Fruit fly (Drosophila melanogaster) whole organism, embryonic: ENCODE measurements around the gene wus.

Source experiments
- Abd-B ChIP-seq: fragments of 200-800 bp; sonication (Bioruptor generic); optimal IDR thresholded peaks from 2 replicates; lab custom pipeline; 2018; ENCODE audit warnings: missing biosample characterization, mild to moderate bottlenecking, missing genetic modification characterization, moderate library complexity
- Aef1 ChIP-seq: fragments of 200-800 bp; sonication (Bioruptor generic); IDR thresholded peaks from 3 replicates; pipeline ENCODE4 v1.3.6; 2022; ENCODE audit warnings: missing biosample characterization, missing genetic modification characterization
- BEAF-32 ChIP-seq: fragments of 200-800 bp; sonication (Bioruptor generic); optimal IDR thresholded peaks from 3 replicates; lab custom pipeline; 2017; ENCODE audit warnings: missing biosample characterization, missing genetic modification characterization, mild to moderate bottlenecking, moderate library complexity, missing genetic modification reagents
- CG10321 ChIP-seq: fragments of 200-800 bp; sonication (Bioruptor generic); IDR thresholded peaks from 2 replicates; pipeline ENCODE4 v1.3.6; 2022; ENCODE audit warnings: missing biosample characterization, missing genetic modification characterization
- CG10462 ChIP-seq: fragments of 200-800 bp; sonication (Bioruptor generic); optimal IDR thresholded peaks from 2 replicates; lab custom pipeline; 2016; ENCODE audit warnings: missing biosample characterization, missing genetic modification characterization
- CG13123 ChIP-seq: fragments of 200-800 bp; sonication (Bioruptor generic); optimal IDR thresholded peaks from 2 replicates; lab custom pipeline; 2016; ENCODE audit warnings: missing biosample characterization, missing genetic modification characterization
- CG14860 ChIP-seq: fragments of 200-800 bp; sonication (Bioruptor generic); IDR thresholded peaks from 3 replicates; pipeline ENCODE4 v1.3.6; 2022; ENCODE audit warnings: missing biosample characterization, missing genetic modification characterization; ENCODE audit not compliant: partially characterized antibody
- CG15479 ChIP-seq: fragments of 200-800 bp; sonication (Bioruptor generic); optimal IDR thresholded peaks from 3 replicates; lab custom pipeline; 2019; ENCODE audit warnings: missing biosample characterization, mild to moderate bottlenecking, missing genetic modification characterization, moderate library complexity
- CG15696 ChIP-seq: fragments of 200-800 bp; sonication (Bioruptor generic); optimal IDR thresholded peaks from 2 replicates; lab custom pipeline; 2019; ENCODE audit warnings: missing biosample characterization, mild to moderate bottlenecking, missing genetic modification characterization, moderate library complexity
- CG17328 ChIP-seq: fragments of 200-800 bp; sonication (Bioruptor generic); IDR thresholded peaks from 2 replicates; pipeline ENCODE4 v1.3.6; 2022; ENCODE audit warnings: missing biosample characterization, missing genetic modification characterization
- CG1832 ChIP-seq: fragments of 200-800 bp; sonication (Bioruptor generic); optimal IDR thresholded peaks from 2 replicates; lab custom pipeline; 2017; ENCODE audit warnings: missing biosample characterization, mild to moderate bottlenecking, missing genetic modification characterization, inconsistent platforms
- CG2202 ChIP-seq: fragments of 200-800 bp; sonication (Bioruptor generic); optimal IDR thresholded peaks from 2 replicates; lab custom pipeline; 2018; ENCODE audit warnings: missing biosample characterization, mild to moderate bottlenecking, missing genetic modification characterization
- CG2678 ChIP-seq: fragments of 200-800 bp; sonication (Bioruptor generic); optimal IDR thresholded peaks from 3 replicates; lab custom pipeline; 2019; ENCODE audit warnings: missing biosample characterization, mild to moderate bottlenecking, missing genetic modification characterization, moderate library complexity
- CG30403 ChIP-seq: fragments of 200-800 bp; sonication (Bioruptor generic); optimal IDR thresholded peaks from 3 replicates; lab custom pipeline; 2016; ENCODE audit warnings: missing biosample characterization, missing genetic modification characterization
- CG34224 ChIP-seq: fragments of 200-800 bp; sonication (Bioruptor generic); IDR thresholded peaks from 3 replicates; pipeline ENCODE4 v1.3.6; 2022; ENCODE audit warnings: missing biosample characterization, missing genetic modification characterization; ENCODE audit not compliant: partially characterized antibody
- CG7357 ChIP-seq: fragments of 200-800 bp; sonication (Bioruptor generic); IDR thresholded peaks from 3 replicates; pipeline ENCODE4 v1.3.6; 2022; ENCODE audit warnings: missing biosample characterization, missing genetic modification characterization
- CG8478 ChIP-seq: fragments of >200 bp; optimal IDR thresholded peaks from 2 replicates; lab custom pipeline; 2018
- CG9876 ChIP-seq: fragments of 200-800 bp; sonication (Bioruptor generic); optimal IDR thresholded peaks from 2 replicates; lab custom pipeline; 2016; ENCODE audit warnings: missing biosample characterization, missing genetic modification characterization
- D19A ChIP-seq: fragments of 200-800 bp; optimal IDR thresholded peaks from 3 replicates; lab custom pipeline; 2019; ENCODE audit warnings: missing biosample characterization, mild to moderate bottlenecking, missing genetic modification characterization, moderate library complexity
- Doc2 ChIP-seq: fragments of 200-800 bp; sonication (Bioruptor generic); IDR thresholded peaks from 2 replicates; pipeline ENCODE4 v1.3.6; 2022; ENCODE audit warnings: missing biosample characterization, missing genetic modification characterization
- GATAe ChIP-seq: fragments of 200-800 bp; sonication (Bioruptor generic); conservative IDR thresholded peaks from 2 replicates; pipeline ENCODE4 v1.3.6; 2022; ENCODE audit warnings: missing biosample characterization, missing genetic modification characterization
- H2.0 ChIP-seq: fragments of 200-800 bp; sonication (Bioruptor generic); IDR thresholded peaks from 2 replicates; pipeline ENCODE4 v1.3.6; 2022; ENCODE audit warnings: missing biosample characterization, missing genetic modification characterization
- HLH3B ChIP-seq: fragments of 200-800 bp; sonication (Bioruptor generic); IDR thresholded peaks from 2 replicates; pipeline ENCODE4 v1.3.6; 2022; ENCODE audit warnings: missing biosample characterization, missing genetic modification characterization
- HLH4C ChIP-seq: fragments of 200-800 bp; sonication (Bioruptor generic); IDR thresholded peaks from 3 replicates; pipeline ENCODE4 v1.3.6; 2022; ENCODE audit warnings: missing biosample characterization, missing genetic modification characterization; ENCODE audit not compliant: partially characterized antibody
- HmgZ ChIP-seq: fragments of 200-800 bp; sonication (Bioruptor generic); optimal IDR thresholded peaks from 2 replicates; lab custom pipeline; 2018; ENCODE audit warnings: missing biosample characterization, mild to moderate bottlenecking, missing genetic modification characterization
- Hr3 ChIP-seq: fragments of 200-800 bp; sonication (Bioruptor generic); optimal IDR thresholded peaks from 3 replicates; lab custom pipeline; 2016; ENCODE audit warnings: missing biosample characterization, missing genetic modification characterization
- Max ChIP-seq: fragments of 200-800 bp; sonication (Bioruptor generic); optimal IDR thresholded peaks from 2 replicates; lab custom pipeline; 2016; ENCODE audit warnings: missing biosample characterization, mild to moderate bottlenecking, missing genetic modification characterization
- Poxn ChIP-seq: fragments of 200-800 bp; sonication (Bioruptor generic); IDR thresholded peaks from 2 replicates; pipeline ENCODE4 v1.3.6; 2022; ENCODE audit warnings: missing biosample characterization, missing genetic modification characterization
- Rfx ChIP-seq: fragments of 200-800 bp; sonication (Bioruptor generic); IDR thresholded peaks from 2 replicates; pipeline ENCODE4 v1.3.6; 2022; ENCODE audit warnings: missing biosample characterization, missing genetic modification characterization
- Side ChIP-seq: fragments of 200-800 bp; sonication (Bioruptor generic); optimal IDR thresholded peaks from 2 replicates; lab custom pipeline; 2016; ENCODE audit warnings: missing biosample characterization, missing genetic modification characterization
- TFAM ChIP-seq: fragments of 200-800 bp; sonication (Bioruptor generic); optimal IDR thresholded peaks from 2 replicates; lab custom pipeline; 2017; ENCODE audit warnings: missing biosample characterization, missing genetic modification characterization, inconsistent platforms
- Taf1 ChIP-seq: fragments of 200-800 bp; sonication (Bioruptor generic); IDR thresholded peaks from 2 replicates; pipeline ENCODE4 v1.3.6; 2022; ENCODE audit warnings: missing biosample characterization, missing genetic modification characterization
- ara ChIP-seq: fragments of 200-800 bp; sonication (Bioruptor generic); IDR thresholded peaks from 2 replicates; pipeline ENCODE4 v1.3.6; 2022; ENCODE audit warnings: missing biosample characterization, missing genetic modification characterization
- bcd ChIP-seq: fragments of 200-800 bp; sonication (Bioruptor generic); optimal IDR thresholded peaks from 2 replicates; lab custom pipeline; 2017; ENCODE audit warnings: missing biosample characterization, mild to moderate bottlenecking, missing genetic modification characterization
- ci ChIP-seq: fragments of 200-800 bp; sonication (Bioruptor generic); IDR thresholded peaks from 3 replicates; pipeline ENCODE4 v1.3.6; 2022; ENCODE audit warnings: missing biosample characterization, missing genetic modification characterization
- crol ChIP-seq: fragments of 200-800 bp; sonication (Bioruptor generic); IDR thresholded peaks from 2 replicates; pipeline ENCODE4 v1.3.6; 2022; ENCODE audit warnings: missing biosample characterization, missing genetic modification characterization
- dysf ChIP-seq: fragments of 200-800 bp; sonication (Bioruptor generic); IDR thresholded peaks from 3 replicates; pipeline ENCODE4 v1.3.6; 2022; ENCODE audit warnings: missing biosample characterization, missing genetic modification characterization
- fd102C ChIP-seq: fragments of 200-800 bp; sonication (Bioruptor generic); optimal IDR thresholded peaks from 2 replicates; lab custom pipeline; 2018; ENCODE audit warnings: missing biosample characterization, mild to moderate bottlenecking, missing genetic modification characterization, moderate library complexity
- grn ChIP-seq: fragments of 200-800 bp; sonication (Bioruptor generic); optimal IDR thresholded peaks from 3 replicates; lab custom pipeline; 2017; ENCODE audit warnings: missing biosample characterization, missing genetic modification characterization
- maf-S ChIP-seq: fragments of 200-800 bp; sonication (Bioruptor generic); optimal IDR thresholded peaks from 2 replicates; lab custom pipeline; 2016; ENCODE audit warnings: missing biosample characterization, missing genetic modification characterization
- ro ChIP-seq: fragments of 200-800 bp; sonication (Bioruptor generic); IDR thresholded peaks from 2 replicates; pipeline ENCODE4 v1.3.6; 2022; ENCODE audit warnings: missing biosample characterization, missing genetic modification characterization
- sd ChIP-seq: fragments of 200-800 bp; sonication (Bioruptor generic); optimal IDR thresholded peaks from 3 replicates; lab custom pipeline; 2018; ENCODE audit warnings: missing biosample characterization, mild to moderate bottlenecking, missing genetic modification characterization, moderate library complexity
- sens-2 ChIP-seq: fragments of 200-800 bp; sonication (Bioruptor generic); IDR thresholded peaks from 2 replicates; pipeline ENCODE4 v1.3.6; 2022; ENCODE audit warnings: missing biosample characterization, missing genetic modification characterization
- shn ChIP-seq: fragments of 200-800 bp; sonication (Bioruptor generic); optimal IDR thresholded peaks from 3 replicates; lab custom pipeline; 2016; ENCODE audit warnings: missing biosample characterization, missing genetic modification characterization
- stwl ChIP-seq: fragments of 200-800 bp; sonication (Bioruptor generic); optimal IDR thresholded peaks from 3 replicates; lab custom pipeline; 2018; ENCODE audit warnings: missing biosample characterization, mild to moderate bottlenecking, missing genetic modification characterization, moderate library complexity
- toy ChIP-seq: fragments of 200-800 bp; sonication (Bioruptor generic); IDR thresholded peaks from 2 replicates; pipeline ENCODE4 v1.3.6; 2022; ENCODE audit warnings: missing biosample characterization, missing genetic modification characterization
- unc-4 ChIP-seq: fragments of 200-800 bp; sonication (Bioruptor generic); IDR thresholded peaks from 2 replicates; pipeline ENCODE4 v1.3.6; 2022; ENCODE audit warnings: missing biosample characterization, missing genetic modification characterization; ENCODE audit not compliant: partially characterized antibody
- wek ChIP-seq: fragments of 200-800 bp; sonication (Bioruptor generic); optimal IDR thresholded peaks from 3 replicates; lab custom pipeline; 2018; ENCODE audit warnings: missing biosample characterization, mild to moderate bottlenecking, missing genetic modification characterization, moderate library complexity
- wor ChIP-seq: fragments of 200-800 bp; sonication (Bioruptor generic); IDR thresholded peaks from 2 replicates; pipeline ENCODE4 v1.3.6; 2022; ENCODE audit warnings: missing biosample characterization, missing genetic modification characterization

wus gene

DNA sequence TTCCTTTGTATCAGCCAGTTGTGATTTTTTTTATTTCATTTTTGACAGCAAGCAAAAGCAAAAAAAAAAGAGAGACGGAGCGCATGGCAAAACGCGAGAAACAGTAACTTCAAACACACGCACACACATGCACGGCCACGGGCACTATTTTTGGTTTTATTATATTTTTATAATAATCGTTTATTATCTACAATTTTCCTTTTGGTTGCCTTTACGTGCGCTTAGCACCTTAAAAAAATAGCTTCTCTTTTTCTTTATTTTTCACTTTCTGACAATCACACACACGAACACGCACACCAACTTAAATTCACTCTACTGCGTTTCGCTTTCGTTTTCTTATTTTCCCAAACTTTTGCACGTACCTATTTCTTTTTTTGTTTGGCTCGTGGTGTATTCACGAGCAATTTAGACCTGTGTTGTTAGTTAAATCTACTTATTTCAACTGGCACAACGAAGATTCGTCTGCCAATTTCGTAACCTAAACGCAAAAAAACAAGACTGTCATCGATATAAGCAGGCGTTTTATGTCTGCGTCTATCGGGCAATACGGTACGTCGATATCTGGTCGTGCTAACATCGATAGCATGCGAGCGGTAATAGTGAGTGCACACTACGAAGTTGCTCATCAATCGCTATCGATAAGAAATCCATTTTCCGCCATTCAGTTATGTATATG is 27.6 kb upstream of the wus start, which contains the start of gene Ubr1 (continued):
- TF ChIP-seq CG7357 (GFP tag; lab: Robert Waterston, UW), result peak; percentile 94
- TF ChIP-seq HmgZ (tag; lab: Kevin White, UChicago), result peak; percentile 73
- TF ChIP-seq TFAM (GFP tag; lab: Kevin White, UChicago), result no peak
- peak; percentile 65 for TF ChIP-seq Abd-B (GFP tag; lab: Kevin White, UChicago)
- peak; percentile 21 for TF ChIP-seq CG30403 (GFP tag; lab: Kevin White, UChicago)
- 0 out of 2 replicates have a peak, but pooled peaks have one; percentile 38 for TF ChIP-seq Rfx (GFP tag; lab: Robert Waterston, UW)
- peak; percentile 92 for TF ChIP-seq CG34224 (GFP tag; lab: Robert Waterston, UW)
- TF ChIP-seq CG15479, result no peak
- peak; percentile 90 for TF ChIP-seq BEAF-32 (GFP tag; lab: Kevin White, UChicago)
- TF ChIP-seq Taf1 (GFP tag; lab: Robert Waterston, UW), result no peak
- no peak for TF ChIP-seq grn (GFP tag; lab: Kevin White, UChicago)
- no peak for TF ChIP-seq sd

DNA sequence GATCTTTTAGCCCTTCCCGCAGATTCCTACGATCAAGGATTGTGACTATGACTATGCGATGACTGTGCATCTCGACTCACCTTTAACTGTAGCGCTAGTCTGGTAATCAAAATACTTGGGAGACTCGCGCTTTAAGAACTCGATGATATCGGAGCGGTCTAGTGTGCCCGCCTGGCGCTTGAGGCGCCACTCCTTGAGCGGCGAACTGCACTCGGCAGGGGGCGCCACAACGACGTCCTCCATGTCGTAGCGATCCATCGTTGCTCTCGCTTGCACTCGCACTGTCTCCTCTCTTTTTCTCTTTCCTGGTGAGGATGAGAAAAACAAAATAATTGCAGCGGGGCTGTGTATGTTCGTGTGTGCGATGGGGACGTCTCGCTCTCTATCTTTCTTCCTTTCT is 26.7 kb upstream of the wus start:
- TF ChIP-seq crol (GFP tag; lab: Robert Waterston, UW) (no peak), toy (GFP tag; lab: Robert Waterston, UW) (no peak), bcd (peak; percentile 32), HLH4C (GFP tag; lab: Robert Waterston, UW) (no peak), CG9876 (GFP tag; lab: Kevin White, UChicago) (peak; percentile 14), CG17328 (GFP tag; lab: Robert Waterston, UW) (peak; percentile 63), ci (GFP tag; lab: Robert Waterston, UW) (peak; percentile 85), CG2678 (tag; lab: Kevin White, UChicago) (no peak), maf-S (GFP tag; lab: Kevin White, UChicago) (no peak), CG8478 (no peak), Side (peak; percentile 52), D19A (tag; lab: Kevin White, UChicago) (no peak), CG10462 (GFP tag; lab: Kevin White, UChicago) (no peak), CG15696 (peak; percentile 81), HLH3B (GFP tag; lab: Robert Waterston, UW) (no peak), CG13123 (no peak), wor (GFP tag; lab: Robert Waterston, UW) (no peak), stwl (peak; percentile 56), CG1832 (GFP tag; lab: Kevin White, UChicago) (peak; percentile 86), unc-4 (no peak), ara (peak; percentile 65; the same call in 1 of the 2 replicates), dysf (0 out of 3 replicates have a peak, but pooled peaks have one; percentile 18), Max (GFP tag; lab: Kevin White, UChicago) (no peak), grn (GFP tag; lab: Kevin White, UChicago) (no peak), GATAe (GFP tag; lab: Robert Waterston, UW) (no peak), Doc2 (GFP tag; lab: Robert Waterston, UW) (no peak), CG14860 (GFP tag; lab: Robert Waterston, UW) (no peak), wek (peak; percentile 9), sens-2 (GFP tag; lab: Robert Waterston, UW) (peak; percentile 26; the same call in 1 of the 2 replicates), CG10321 (no peak), Poxn (no peak), shn (GFP tag; lab: Kevin White, UChicago) (peak; percentile 19), ro (GFP tag; lab: Robert Waterston, UW) (no peak), Hr3 (GFP tag; lab: Kevin White, UChicago) (no peak), Aef1 (GFP tag; lab: Robert Waterston, UW) (no peak), CG2202 (tag; lab: Kevin White, UChicago) (no peak), H2.0 (peak; percentile 40; the same call in 1 of the 2 replicates), fd102C (GFP tag; lab: Kevin White, UChicago) (no peak)
